Fruit fly (Drosophila melanogaster): ENCODE results near the gene sfl.

DNA sequence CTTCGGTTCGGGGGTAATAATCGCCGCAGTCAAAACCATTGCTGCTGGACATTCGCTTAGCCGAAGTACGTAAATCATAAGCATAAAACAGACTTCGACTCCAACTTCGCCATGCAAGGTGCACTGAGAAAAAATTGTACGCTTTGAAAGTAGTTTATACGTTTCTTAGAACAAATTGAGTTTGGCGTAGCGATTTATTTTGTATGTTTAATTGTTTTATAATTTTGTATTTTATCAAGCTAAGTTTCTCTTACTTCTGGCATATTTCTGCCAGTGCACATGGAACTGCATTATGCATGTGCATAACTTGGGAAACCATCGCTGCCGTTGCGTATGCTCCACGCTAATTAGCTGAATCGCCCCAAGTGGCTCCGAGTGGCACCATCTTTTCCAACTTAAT, 12.6 kb upstream of the sfl start:
- TF ChIP-seq CG8478 (optimal IDR thresholded peaks at IDR 0.05) (no peak), psq (optimal IDR thresholded peaks at IDR 0.05) (no peak), pan (optimal IDR thresholded peaks at IDR 0.05) (no peak), usp (GFP tag; optimal IDR thresholded peaks at IDR 0.05) (no peak)

All from whole organism.